Worm (Caenorhabditis elegans) whole organism, late embryonic: ENCODE results near the gene F32D8.11.
A peak's percentile ranks its signal among the peaks of the same experiment; 100 is the strongest.

ENCODE experiments used
- C08G9.2 ChIP-seq: sonication (generic microtip); optimal IDR thresholded peaks from 2 replicates; lab custom pipeline; 2016; ENCODE audit warnings: mild to moderate bottlenecking, missing genetic modification characterization, moderate library complexity, missing compliant biosample characterization
- C38D4.7 ChIP-seq: fragments of 200-800 bp; sonication (Bioruptor generic); optimal IDR thresholded peaks from 2 replicates; lab custom pipeline; 2018; ENCODE audit warnings: mild to moderate bottlenecking, missing genetic modification characterization, moderate library complexity, missing compliant biosample characterization
- F13H6.1 ChIP-seq: sonication (generic microtip); optimal IDR thresholded peaks from 2 replicates; lab custom pipeline; 2016; ENCODE audit warnings: missing genetic modification characterization, missing compliant biosample characterization
- K09A11.1 ChIP-seq: sonication (generic microtip); optimal IDR thresholded peaks from 2 replicates; lab custom pipeline; 2017; ENCODE audit warnings: antibody characterized with exemption, mild to moderate bottlenecking, missing genetic modification characterization, missing compliant biosample characterization; ENCODE audit not compliant: insufficient read depth
- ceh-14 ChIP-seq: sonication (generic microtip); optimal IDR thresholded peaks from 2 replicates; lab custom pipeline; 2016; ENCODE audit warnings: missing genotype, missing genetic modification characterization, missing compliant biosample characterization
- ceh-18 ChIP-seq: sonication (generic microtip); optimal IDR thresholded peaks from 2 replicates; lab custom pipeline; 2016; ENCODE audit warnings: missing genetic modification characterization, missing compliant biosample characterization
- ceh-22 ChIP-seq: sonication (generic microtip); optimal IDR thresholded peaks from 2 replicates; lab custom pipeline; 2017; ENCODE audit warnings: missing biosample characterization, missing genetic modification characterization
- ceh-31 ChIP-seq: sonication (generic microtip); optimal IDR thresholded peaks from 2 replicates; lab custom pipeline; 2016; ENCODE audit warnings: missing genetic modification characterization, missing compliant biosample characterization
- ceh-34 ChIP-seq: sonication (generic microtip); optimal IDR thresholded peaks from 2 replicates; lab custom pipeline; 2016; ENCODE audit warnings: mild to moderate bottlenecking, missing genetic modification characterization, missing compliant biosample characterization
- ceh-45 ChIP-seq: fragments of 200-800 bp; sonication (Bioruptor generic); IDR thresholded peaks from 2 replicates; pipeline ENCODE4 v1.3.6; 2022; ENCODE audit warnings: missing genetic modification reagents, missing genetic modification characterization, missing compliant biosample characterization
- ceh-9 ChIP-seq: sonication (generic microtip); optimal IDR thresholded peaks from 2 replicates; lab custom pipeline; 2016; ENCODE audit warnings: mild to moderate bottlenecking, missing genetic modification characterization, inconsistent platforms, missing compliant biosample characterization
- elt-4 ChIP-seq: sonication (generic microtip); optimal IDR thresholded peaks from 2 replicates; lab custom pipeline; 2016; ENCODE audit warnings: missing genetic modification characterization, missing compliant biosample characterization
- fax-1 ChIP-seq: sonication (generic microtip); optimal IDR thresholded peaks from 2 replicates; lab custom pipeline; 2016; ENCODE audit warnings: missing genotype, missing genetic modification characterization, missing compliant biosample characterization
- fkh-10 ChIP-seq: fragments of 150-350 bp; optimal IDR thresholded peaks from 2 replicates; lab custom pipeline; 2014; ENCODE audit warnings: missing biosample characterization, missing genetic modification reagents, missing genetic modification characterization
- gmeb-2 ChIP-seq: sonication (generic microtip); optimal IDR thresholded peaks from 2 replicates; lab custom pipeline; 2016; ENCODE audit warnings: missing genetic modification characterization, inconsistent platforms, missing compliant biosample characterization
- hlh-15 ChIP-seq: sonication (generic microtip); optimal IDR thresholded peaks from 2 replicates; lab custom pipeline; 2016; ENCODE audit warnings: missing genetic modification characterization, missing compliant biosample characterization
- hlh-30 ChIP-seq: sonication (generic microtip); optimal IDR thresholded peaks from 2 replicates; lab custom pipeline; 2017; ENCODE audit warnings: antibody characterized with exemption, missing genetic modification characterization, missing compliant biosample characterization; ENCODE audit not compliant: insufficient read depth
- hlh-6 ChIP-seq: sonication (generic microtip); optimal IDR thresholded peaks from 2 replicates; lab custom pipeline; 2016; ENCODE audit warnings: missing genotype, missing genetic modification characterization, missing compliant biosample characterization
- hlh-8 ChIP-seq: sonication (generic microtip); optimal IDR thresholded peaks from 2 replicates; lab custom pipeline; 2016; ENCODE audit warnings: missing genotype, missing genetic modification characterization, missing compliant biosample characterization
- madf-2 ChIP-seq: sonication (generic microtip); optimal IDR thresholded peaks from 2 replicates; lab custom pipeline; 2017; ENCODE audit warnings: missing genetic modification characterization, missing compliant biosample characterization
- npax-4 ChIP-seq: sonication (generic microtip); optimal IDR thresholded peaks from 2 replicates; lab custom pipeline; 2016; ENCODE audit warnings: missing genetic modification characterization, missing compliant biosample characterization
- odd-2 ChIP-seq: sonication (generic microtip); optimal IDR thresholded peaks from 2 replicates; lab custom pipeline; 2017; ENCODE audit warnings: antibody characterized with exemption, mild to moderate bottlenecking, missing genetic modification characterization, missing compliant biosample characterization
- pag-3 ChIP-seq: sonication (generic microtip); optimal IDR thresholded peaks from 2 replicates; lab custom pipeline; 2016; ENCODE audit warnings: missing compliant biosample characterization, missing genetic modification characterization, borderline replicate concordance
- pha-4 ChIP-seq: fragments of 150-350 bp; optimal IDR thresholded peaks from 2 replicates; lab custom pipeline; 2018; ENCODE audit warnings: missing biosample characterization, missing genetic modification reagents, missing genetic modification characterization
- pros-1 ChIP-seq: fragments of 150-350 bp; optimal IDR thresholded peaks from 2 replicates; lab custom pipeline; 2014; ENCODE audit warnings: missing biosample characterization, missing genetic modification reagents, missing genetic modification characterization
- rnt-1 ChIP-seq: sonication (generic microtip); optimal IDR thresholded peaks from 2 replicates; lab custom pipeline; 2016; ENCODE audit warnings: missing genetic modification characterization, missing compliant biosample characterization
- sox-2 ChIP-seq: fragments of 200-800 bp; sonication (Bioruptor generic); IDR thresholded peaks from 2 replicates; pipeline ENCODE4 v1.3.6; 2022; ENCODE audit warnings: missing genetic modification reagents, missing genetic modification characterization, missing compliant biosample characterization
- syd-9 ChIP-seq: sonication (generic microtip); optimal IDR thresholded peaks from 2 replicates; lab custom pipeline; 2016; ENCODE audit warnings: mild to moderate bottlenecking, missing genetic modification characterization, moderate library complexity, missing compliant biosample characterization
- tbx-2 ChIP-seq: sonication (generic microtip); optimal IDR thresholded peaks from 2 replicates; lab custom pipeline; 2016; ENCODE audit warnings: missing genetic modification characterization, missing compliant biosample characterization
- tbx-7 ChIP-seq: sonication (generic microtip); optimal IDR thresholded peaks from 2 replicates; lab custom pipeline; 2016; ENCODE audit warnings: missing genotype, missing genetic modification characterization, missing compliant biosample characterization
- ttx-3 ChIP-seq: sonication (generic microtip); optimal IDR thresholded peaks from 2 replicates; lab custom pipeline; 2016; ENCODE audit warnings: missing genetic modification reagents, missing genetic modification characterization, missing compliant biosample characterization
- unc-3 ChIP-seq, 2 experiments: fragments of 200-800 bp in 1 of 2; sonication (Bioruptor generic) in 1 of 2; sonication (generic microtip) in 1 of 2; conservative IDR thresholded peaks in 1 of 2; optimal IDR thresholded peaks in 1 of 2; 2 replicates each; pipeline versions ENCODE4 v1.3.6 to Lab custom; 2016 to 2022; ENCODE audit warnings: missing compliant biosample characterization in 2 of 2, missing genetic modification characterization in 2 of 2, missing genetic modification reagents in 1 of 2
- unc-55 ChIP-seq: sonication (generic microtip); optimal IDR thresholded peaks from 2 replicates; lab custom pipeline; 2017; ENCODE audit warnings: missing biosample characterization, missing genetic modification reagents, missing genetic modification characterization
- ztf-16 ChIP-seq: sonication (generic microtip); optimal IDR thresholded peaks from 2 replicates; lab custom pipeline; 2017; ENCODE audit warnings: missing genetic modification characterization, missing compliant biosample characterization

The F32D8.11 gene

ce11 chrV:10894601-10895000 lies 5.7 kb upstream of the F32D8.11 start, which contains the start of the genes F32D8.14 and F32D8.5 (continued):
- peak; percentile 92 for TF ChIP-seq ceh-31 (tag; lab: Kevin White, UChicago)
- TF ChIP-seq tbx-7 (tag; lab: Kevin White, UChicago): peak; percentile 66

- TF ChIP-seq hlh-30 (tag; lab: Kevin White, UChicago) (no peak), unc-3 (GFP tag; conservative IDR thresholded peaks at IDR 0.05; lab: Robert Waterston, UW) (no peak), unc-3 (tag; optimal IDR thresholded peaks at IDR 0.05; lab: Kevin White, UChicago) (no peak), K09A11.1 (tag; lab: Kevin White, UChicago) (no peak), fax-1 (no peak), ceh-22 (tag; lab: Kevin White, UChicago) (no peak), ceh-18 (no peak), ceh-34 (tag; lab: Kevin White, UChicago) (no peak)
These were observed 4.7 kb upstream of the F32D8.11 start, which contains the start of gene F32D8.4 for ce11 chrV:10893510-10894128. Gene F32D8.4, minus strand, starts transcription at chrV:10893560.

- TF ChIP-seq ceh-9 (tag; lab: Kevin White, UChicago) (no peak), ttx-3 (no peak), sox-2 (GFP tag; lab: Robert Waterston, UW) (no peak), syd-9 (tag; lab: Kevin White, UChicago) (no peak), unc-55 (GFP tag; lab: Kevin White, UChicago) (no peak), C08G9.2 (no peak), npax-4 (tag; lab: Kevin White, UChicago) (no peak), madf-2 (tag; lab: Kevin White, UChicago) (no peak), pros-1 (no peak), fkh-10 (GFP tag; lab: Kevin White, UChicago) (no peak), fax-1 (no peak), F13H6.1 (no peak), rnt-1 (no peak), ceh-45 (GFP tag; lab: Robert Waterston, UW) (no peak)
These were observed 2.0 kb upstream of the F32D8.11 start, which contains the start of gene F32D8.12 for ce11 chrV:10890980-10891379. Gene F32D8.12, minus strand, starts transcription at chrV:10891027.

- TF ChIP-seq fax-1: no peak
- no peak for TF ChIP-seq tbx-2
- no peak for TF ChIP-seq gmeb-2
- TF ChIP-seq C38D4.7: no peak
- no peak for TF ChIP-seq hlh-6 (tag; lab: Kevin White, UChicago)
- TF ChIP-seq fkh-10 (GFP tag; lab: Kevin White, UChicago): no peak
- no peak for TF ChIP-seq ztf-16 (tag; lab: Kevin White, UChicago)
- no peak for TF ChIP-seq K09A11.1 (tag; lab: Kevin White, UChicago)
- no peak for TF ChIP-seq hlh-15 (tag; lab: Kevin White, UChicago)
- TF ChIP-seq pag-3: no peak
- TF ChIP-seq tbx-7 (tag; lab: Kevin White, UChicago): no peak
- TF ChIP-seq elt-4 (tag; lab: Kevin White, UChicago): no peak
- no peak for TF ChIP-seq ceh-14 (tag; lab: Kevin White, UChicago)
- no peak for TF ChIP-seq hlh-8 (tag; lab: Kevin White, UChicago)
- no peak for TF ChIP-seq pha-4 (tag; lab: Kevin White, UChicago)
- TF ChIP-seq odd-2 (tag; lab: Kevin White, UChicago): no peak
- TF ChIP-seq ceh-34 (tag; lab: Kevin White, UChicago): no peak
- TF ChIP-seq, all 69 proteins: peak for 0
These were observed 838 bp upstream of the F32D8.11 start for ce11 chrV:10889774-10890173.
